Fruit fly (Drosophila melanogaster) ovary, adult (tissue): ENCODE results near the gene prage.

Experiments used
- CG17801 ChIP-seq: fragments of 200-800 bp; optimal IDR thresholded peaks from 2 replicates; lab custom pipeline; 2019; ENCODE audit warnings: missing biosample characterization, mild to moderate bottlenecking, missing genetic modification characterization, moderate library complexity; ENCODE audit not compliant: partially characterized antibody

The prage gene

dm6 chrX:1899445-1900085 is 126.0 kb downstream of the prage start:
- TF ChIP-seq CG17801: no peak

- TF ChIP-seq CG17801: no peak
Observed at dm6 chrX:1900123-1900818, 126.8 kb downstream of the prage start, which contains the start of gene arm. Gene arm, minus strand, starts transcription at chrX:1900646.

DNA sequence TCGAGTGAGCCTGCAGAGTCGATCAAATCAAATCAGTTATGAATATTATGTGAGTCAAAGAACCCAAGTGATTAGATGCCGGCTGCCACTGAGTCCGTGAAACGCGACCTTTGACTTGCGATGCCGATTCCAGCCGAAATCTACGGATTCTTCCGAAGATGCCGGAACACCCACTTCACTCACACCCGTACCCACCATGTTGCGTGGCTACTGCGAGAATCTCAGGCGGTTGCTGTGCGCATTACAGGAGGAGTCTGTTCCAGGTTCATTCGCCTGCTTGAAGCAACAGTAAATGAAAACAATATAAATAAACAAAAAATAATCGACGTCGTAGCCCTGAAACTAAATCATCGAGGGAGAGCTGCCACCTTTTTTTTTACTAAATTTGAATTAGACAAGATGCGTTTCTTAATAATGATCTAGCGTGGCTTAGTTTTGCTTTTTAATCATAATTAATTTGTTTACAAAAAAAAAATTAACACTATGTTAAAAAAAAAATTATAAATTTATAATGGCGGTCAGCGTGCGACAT is 128.2 kb downstream of the prage start, which contains the start of gene Ldaf1:
Gene Ldaf1, minus strand, starts transcription at position 307 of the 532 bp plus-strand sequence.
- TF ChIP-seq CG17801: no peak

- TF ChIP-seq CG17801: no peak
Observed at dm6 chrX:1903077-1903476, 129.6 kb downstream of the prage start, which contains the start of gene CG32801. Gene CG32801, minus strand, starts transcription at chrX:1903177.
